Worm (Caenorhabditis elegans): ENCODE measurements around the gene ascc-1.

Gene ascc-1

ce11 chrII:87937-88336 is 30.5 kb downstream of the ascc-1 start:
- TF ChIP-seq unc-55 (GFP tag; optimal IDR thresholded peaks at IDR 0.05), result no peak
- no peak for TF ChIP-seq ztf-4 (tag; optimal IDR thresholded peaks at IDR 0.05)
- TF ChIP-seq nhr-10 (tag; optimal IDR thresholded peaks at IDR 0.05), result no peak
- no peak for TF ChIP-seq dmd-4 (tag; optimal IDR thresholded peaks at IDR 0.05)
- TF ChIP-seq nhr-23 (tag; optimal IDR thresholded peaks at IDR 0.05), result no peak
- no peak for TF ChIP-seq nhr-12 (tag; optimal IDR thresholded peaks at IDR 0.05)
- TF ChIP-seq nhr-237 (tag; optimal IDR thresholded peaks at IDR 0.05), result no peak
- TF ChIP-seq R02D3.7 (tag; optimal IDR thresholded peaks at IDR 0.05), result no peak
- TF ChIP-seq sem-4 (tag; optimal IDR thresholded peaks at IDR 0.05), result no peak
- TF ChIP-seq ama-1 (optimal IDR thresholded peaks at IDR 0.05), result no peak
- TF ChIP-seq F13H6.1 (tag; optimal IDR thresholded peaks at IDR 0.05), result no peak
- TF ChIP-seq mab-5 (tag; optimal IDR thresholded peaks at IDR 0.05), result no peak
- TF ChIP-seq mbf-1 (tag; optimal IDR thresholded peaks at IDR 0.05), result no peak
- no peak for TF ChIP-seq nhr-77 (tag; optimal IDR thresholded peaks at IDR 0.05)
- TF ChIP-seq mdl-1 (tag; optimal IDR thresholded peaks at IDR 0.05), result no peak
- no peak for TF ChIP-seq lin-13 (GFP tag; optimal IDR thresholded peaks at IDR 0.05)
- no peak for TF ChIP-seq elt-3 (tag; optimal IDR thresholded peaks at IDR 0.05)
- TF ChIP-seq blmp-1 (tag; optimal IDR thresholded peaks at IDR 0.05; ENCODE audit: insufficient read depth), result no peak
- TF ChIP-seq ztf-11 (tag; optimal IDR thresholded peaks at IDR 0.05), result no peak

ce11 chrII:91419-91818 is 33.9 kb downstream of the ascc-1 start, which contains the start of gene mcat-1:
Gene mcat-1, minus strand, starts transcription at chrII:91519.
- no peak for TF ChIP-seq blmp-1 (tag; optimal IDR thresholded peaks at IDR 0.05; ENCODE audit: insufficient read depth)
- no peak for TF ChIP-seq ztf-1 (GFP tag; conservative IDR thresholded peaks at IDR 0.05)
- no peak for TF ChIP-seq zag-1 (tag; optimal IDR thresholded peaks at IDR 0.05)
- TF ChIP-seq Y55F3AM.14 (GFP tag; optimal IDR thresholded peaks at IDR 0.05), result no peak
- TF ChIP-seq nhr-23 (tag; optimal IDR thresholded peaks at IDR 0.05), result no peak
- TF ChIP-seq unc-62 (GFP tag; optimal IDR thresholded peaks at IDR 0.05), result no peak
- no peak for TF ChIP-seq aly-2 (tag; optimal IDR thresholded peaks at IDR 0.05)
- TF ChIP-seq dmd-4 (tag; optimal IDR thresholded peaks at IDR 0.05), result no peak
- no peak for TF ChIP-seq gmeb-1 (tag; optimal IDR thresholded peaks at IDR 0.05)
- no peak for TF ChIP-seq unc-39 (tag; optimal IDR thresholded peaks at IDR 0.05)
- TF ChIP-seq alr-1 (tag; optimal IDR thresholded peaks at IDR 0.05), result no peak
- TF ChIP-seq crh-2 (tag; optimal IDR thresholded peaks at IDR 0.05), result no peak
- no peak for TF ChIP-seq nhr-21 (tag; optimal IDR thresholded peaks at IDR 0.05)
- no peak for TF ChIP-seq mbf-1 (tag; optimal IDR thresholded peaks at IDR 0.05)
- no peak for TF ChIP-seq mab-5 (tag; optimal IDR thresholded peaks at IDR 0.05)
- TF ChIP-seq ZK546.5 (tag; optimal IDR thresholded peaks at IDR 0.05), result no peak

ce11 chrII:95177-95576 is 37.7 kb downstream of the ascc-1 start, which contains the start of gene C50D2.7:
Gene C50D2.7, minus strand, starts transcription at chrII:95277.
- no peak for TF ChIP-seq lin-11 (tag; optimal IDR thresholded peaks at IDR 0.05)
- TF ChIP-seq peb-1 (tag; optimal IDR thresholded peaks at IDR 0.05), result no peak
- TF ChIP-seq ceh-16 (tag; optimal IDR thresholded peaks at IDR 0.05), result no peak
- no peak for TF ChIP-seq R02D3.7 (tag; optimal IDR thresholded peaks at IDR 0.05)
- no peak for TF ChIP-seq lin-39 (tag; optimal IDR thresholded peaks at IDR 0.05)
- TF ChIP-seq mbf-1 (tag; optimal IDR thresholded peaks at IDR 0.05), result no peak
- TF ChIP-seq nhr-21 (tag; optimal IDR thresholded peaks at IDR 0.05), result no peak
- no peak for TF ChIP-seq nhr-237 (tag; optimal IDR thresholded peaks at IDR 0.05)
- TF ChIP-seq F13H6.1 (tag; optimal IDR thresholded peaks at IDR 0.05), result no peak
- TF ChIP-seq ama-1 (optimal IDR thresholded peaks at IDR 0.05), result no peak
- TF ChIP-seq alr-1 (tag; optimal IDR thresholded peaks at IDR 0.05), result no peak
- no peak for TF ChIP-seq elt-1 (tag; optimal IDR thresholded peaks at IDR 0.05)
- TF ChIP-seq mdl-1 (tag; optimal IDR thresholded peaks at IDR 0.05), result no peak
- no peak for TF ChIP-seq unc-55 (GFP tag; optimal IDR thresholded peaks at IDR 0.05)
- TF ChIP-seq nhr-77 (tag; optimal IDR thresholded peaks at IDR 0.05), result no peak
- TF ChIP-seq mab-5 (tag; optimal IDR thresholded peaks at IDR 0.05), result no peak
- TF ChIP-seq ZK546.5 (tag; optimal IDR thresholded peaks at IDR 0.05), result no peak

- TF ChIP-seq sma-3 (GFP tag; optimal IDR thresholded peaks at IDR 0.05), result peak; percentile 52
- TF ChIP-seq lsy-2 (tag; optimal IDR thresholded peaks at IDR 0.05), result peak; percentile 54 to 83
- TF ChIP-seq nhr-129 (tag; optimal IDR thresholded peaks at IDR 0.05), result no peak
- TF ChIP-seq gmeb-1 (tag; optimal IDR thresholded peaks at IDR 0.05), result peak; percentile 74
- TF ChIP-seq nhr-25 (tag; optimal IDR thresholded peaks at IDR 0.05), result peak; percentile 43
- peak; percentile 57 for TF ChIP-seq lin-13 (GFP tag; optimal IDR thresholded peaks at IDR 0.05)
- TF ChIP-seq C34F6.9 (tag; optimal IDR thresholded peaks at IDR 0.05), result peak; percentile 78
- TF ChIP-seq nhr-6 (tag; optimal IDR thresholded peaks at IDR 0.05), result peak; percentile 20
- no peak for TF ChIP-seq nhr-12 (tag; optimal IDR thresholded peaks at IDR 0.05)
- peak; percentile 93 for TF ChIP-seq R02D3.7 (tag; optimal IDR thresholded peaks at IDR 0.05)
- TF ChIP-seq Y55F3AM.14 (GFP tag; optimal IDR thresholded peaks at IDR 0.05), result no peak
- peak; percentile 74 for TF ChIP-seq unc-55 (GFP tag; optimal IDR thresholded peaks at IDR 0.05)
- peak; percentile 40 for TF ChIP-seq crh-2 (tag; optimal IDR thresholded peaks at IDR 0.05)
- TF ChIP-seq nhr-21 (tag; optimal IDR thresholded peaks at IDR 0.05), result peak; percentile 19
- TF ChIP-seq zag-1 (tag; optimal IDR thresholded peaks at IDR 0.05), result no peak
- TF ChIP-seq ztf-4 (tag; optimal IDR thresholded peaks at IDR 0.05), result no peak
Observed at ce11 chrII:97992-98763, 40.7 kb downstream of the ascc-1 start, which contains the start of the genes luc-7L3 and sftb-6. Gene luc-7L3, minus strand, starts transcription at chrII:98027. Gene sftb-6, plus strand, starts transcription at chrII:98404.

Measured in whole organism, L2 larva.